Worm (Caenorhabditis elegans) whole organism, midembryonic: Measurements from ENCODE around the gene dnj-16.

Experiments
- cog-1 ChIP-seq: sonication (generic microtip); optimal IDR thresholded peaks from 2 replicates; lab custom pipeline; 2016; ENCODE audit warnings: missing genetic modification characterization, missing compliant biosample characterization
- flt-1 ChIP-seq: fragments of 200-800 bp; sonication (Bioruptor generic); IDR thresholded peaks from 2 replicates; pipeline ENCODE4 v1.3.6; 2022; ENCODE audit warnings: missing genetic modification characterization, missing compliant biosample characterization

- TF ChIP-seq flt-1 (no peak), cog-1 (tag; lab: Kevin White, UChicago) (no peak)
These were observed 4.1 kb upstream of the dnj-16 start, which contains the start of gene lars-1 for ce11 chrIII:4186751-4187309.
